Worm (Caenorhabditis elegans) whole organism, midembryonic: ENCODE results near the gene B0286.1.

Experiments
- T22C8.4 ChIP-seq: fragments of 200-800 bp; sonication (Bioruptor generic); IDR thresholded peaks from 2 replicates; pipeline ENCODE4 v1.3.6; 2022; ENCODE audit warnings: missing genetic modification characterization, missing compliant biosample characterization
- cog-1 ChIP-seq: sonication (generic microtip); optimal IDR thresholded peaks from 2 replicates; lab custom pipeline; 2016; ENCODE audit warnings: missing genetic modification characterization, missing compliant biosample characterization
- flt-1 ChIP-seq: fragments of 200-800 bp; sonication (Bioruptor generic); IDR thresholded peaks from 2 replicates; pipeline ENCODE4 v1.3.6; 2022; ENCODE audit warnings: missing genetic modification characterization, missing compliant biosample characterization
- klf-2 ChIP-seq: fragments of 200-800 bp; sonication (Bioruptor generic); conservative IDR thresholded peaks from 2 replicates; pipeline ENCODE4 v1.3.6; 2022; ENCODE audit warnings: missing genetic modification reagents, missing genetic modification characterization, missing compliant biosample characterization
- med-1 ChIP-seq: sonication (generic microtip); optimal IDR thresholded peaks from 2 replicates; lab custom pipeline; 2017; ENCODE audit warnings: missing genetic modification characterization, mild to moderate bottlenecking, missing compliant biosample characterization, antibody characterized with exemption, missing genetic modification reagents; ENCODE audit not compliant: insufficient read depth
- ref-1 ChIP-seq: fragments of 200-800 bp; sonication (Bioruptor generic); conservative IDR thresholded peaks from 2 replicates; pipeline ENCODE4 v1.3.6; 2022; ENCODE audit warnings: missing genetic modification reagents, missing genetic modification characterization, missing compliant biosample characterization
- tab-1 ChIP-seq: fragments of 200-800 bp; sonication (Bioruptor generic); IDR thresholded peaks from 2 replicates; pipeline ENCODE4 v1.3.6; 2022; ENCODE audit warnings: missing genetic modification characterization, missing compliant biosample characterization
- ztf-23 ChIP-seq: fragments of 200-800 bp; sonication (Bioruptor generic); IDR thresholded peaks from 2 replicates; pipeline ENCODE4 v1.3.6; 2022; ENCODE audit warnings: missing genetic modification reagents, missing genetic modification characterization, missing compliant biosample characterization
- ztf-29 ChIP-seq: fragments of 200-800 bp; sonication (Bioruptor generic); IDR thresholded peaks from 2 replicates; pipeline ENCODE4 v1.3.6; 2022; ENCODE audit warnings: missing genetic modification reagents, missing genetic modification characterization, missing compliant biosample characterization

Gene B0286.1

ce11 chrII:4358765-4359164, 19.5 kb upstream of the B0286.1 start, which contains the start of gene lat-2:
TSS of gene lat-2 (plus strand) at chrII:4359065.
- no peak for TF ChIP-seq ztf-29 (GFP tag; lab: Robert Waterston, UW)
- TF ChIP-seq tab-1, result no peak
- no peak for TF ChIP-seq flt-1 (GFP tag; lab: Robert Waterston, UW)
- no peak for TF ChIP-seq ref-1
- no peak for TF ChIP-seq T22C8.4 (GFP tag; lab: Robert Waterston, UW)
- no peak for TF ChIP-seq cog-1 (tag; lab: Kevin White, UChicago)
- no peak for TF ChIP-seq klf-2 (GFP tag; lab: Robert Waterston, UW)
- TF ChIP-seq ztf-23 (GFP tag; lab: Robert Waterston, UW), result no peak
- no peak for TF ChIP-seq med-1 (GFP tag; lab: Kevin White, UChicago)

ce11 chrII:4359219-4359618, 19.1 kb upstream of the B0286.1 start:
- TF ChIP-seq cog-1 (tag; lab: Kevin White, UChicago) (no peak), tab-1 (no peak), T22C8.4 (GFP tag; lab: Robert Waterston, UW) (no peak), med-1 (GFP tag; lab: Kevin White, UChicago) (no peak)

- TF ChIP-seq flt-1 (GFP tag; lab: Robert Waterston, UW), result no peak
Observed at ce11 chrII:4362088-4362487, 16.2 kb upstream of the B0286.1 start.

- no peak for TF ChIP-seq cog-1 (tag; lab: Kevin White, UChicago)
- TF ChIP-seq ref-1, result no peak
- TF ChIP-seq flt-1 (GFP tag; lab: Robert Waterston, UW), result no peak
- TF ChIP-seq klf-2 (GFP tag; lab: Robert Waterston, UW), result no peak
- TF ChIP-seq med-1 (GFP tag; lab: Kevin White, UChicago), result no peak
- no peak for TF ChIP-seq ztf-23 (GFP tag; lab: Robert Waterston, UW)
- no peak for TF ChIP-seq tab-1
- TF ChIP-seq ztf-29 (GFP tag; lab: Robert Waterston, UW), result no peak
- no peak for TF ChIP-seq T22C8.4 (GFP tag; lab: Robert Waterston, UW)
Observed at ce11 chrII:4367923-4368322, 10.4 kb upstream of the B0286.1 start, which contains the start of gene try-9. TSS of gene try-9 (plus strand) at chrII:4368223.

- TF ChIP-seq med-1 (GFP tag; lab: Kevin White, UChicago) (no peak), klf-2 (GFP tag; lab: Robert Waterston, UW) (no peak), flt-1 (GFP tag; lab: Robert Waterston, UW) (no peak), ref-1 (no peak), cog-1 (tag; lab: Kevin White, UChicago) (no peak), T22C8.4 (GFP tag; lab: Robert Waterston, UW) (no peak), ztf-23 (GFP tag; lab: Robert Waterston, UW) (no peak), ztf-29 (GFP tag; lab: Robert Waterston, UW) (no peak), tab-1 (no peak)
Observed at ce11 chrII:4369715-4370114, 8.6 kb upstream of the B0286.1 start.

- TF ChIP-seq flt-1 (GFP tag; lab: Robert Waterston, UW), result no peak
- no peak for TF ChIP-seq cog-1 (tag; lab: Kevin White, UChicago)
- TF ChIP-seq med-1 (GFP tag; lab: Kevin White, UChicago), result no peak
- no peak for TF ChIP-seq T22C8.4 (GFP tag; lab: Robert Waterston, UW)
- TF ChIP-seq tab-1, result no peak
- no peak for TF ChIP-seq ztf-23 (GFP tag; lab: Robert Waterston, UW)
- no peak for TF ChIP-seq ztf-29 (GFP tag; lab: Robert Waterston, UW)
- no peak for TF ChIP-seq ref-1
- TF ChIP-seq klf-2 (GFP tag; lab: Robert Waterston, UW), result no peak
Observed at ce11 chrII:4370842-4371241, 7.5 kb upstream of the B0286.1 start.

- TF ChIP-seq tab-1 (no peak), klf-2 (GFP tag; lab: Robert Waterston, UW) (no peak), T22C8.4 (GFP tag; lab: Robert Waterston, UW) (no peak), cog-1 (tag; lab: Kevin White, UChicago) (no peak), med-1 (GFP tag; lab: Kevin White, UChicago) (no peak), ref-1 (no peak), ztf-29 (GFP tag; lab: Robert Waterston, UW) (no peak), flt-1 (GFP tag; lab: Robert Waterston, UW) (no peak), ztf-23 (GFP tag; lab: Robert Waterston, UW) (no peak)
Observed at ce11 chrII:4372406-4372805, 5.9 kb upstream of the B0286.1 start, which contains the start of gene paic-1. TSS of gene paic-1 (minus strand) at chrII:4372525.

ce11 chrII:4372867-4373397, 5.4 kb upstream of the B0286.1 start:
- TF ChIP-seq flt-1 (GFP tag; lab: Robert Waterston, UW), result no peak
- no peak for TF ChIP-seq ztf-23 (GFP tag; lab: Robert Waterston, UW)
- no peak for TF ChIP-seq ref-1
- no peak for TF ChIP-seq T22C8.4 (GFP tag; lab: Robert Waterston, UW)
- TF ChIP-seq cog-1 (tag; lab: Kevin White, UChicago), result no peak
- no peak for TF ChIP-seq tab-1
- no peak for TF ChIP-seq klf-2 (GFP tag; lab: Robert Waterston, UW)
- TF ChIP-seq med-1 (GFP tag; lab: Kevin White, UChicago), result no peak
- TF ChIP-seq ztf-29 (GFP tag; lab: Robert Waterston, UW), result no peak

- TF ChIP-seq tab-1 (no peak), flt-1 (GFP tag; lab: Robert Waterston, UW) (no peak), T22C8.4 (GFP tag; lab: Robert Waterston, UW) (no peak), ref-1 (no peak)
Observed at ce11 chrII:4374885-4375284, 3.4 kb upstream of the B0286.1 start.
